Worm (Caenorhabditis elegans): ENCODE measurements around the gene C05D12.2.

Gene C05D12.2

ce11 chrII:11455715-11456114, 37.6 kb downstream of the C05D12.2 start:
- TF ChIP-seq sem-2 (GFP tag; optimal IDR thresholded peaks at IDR 0.05) (no peak), elt-3 (tag; optimal IDR thresholded peaks at IDR 0.05) (no peak), mep-1 (tag; optimal IDR thresholded peaks at IDR 0.05) (no peak), lsy-2 (tag; optimal IDR thresholded peaks at IDR 0.05) (no peak), sptf-1 (tag; optimal IDR thresholded peaks at IDR 0.05) (no peak), zip-8 (tag; optimal IDR thresholded peaks at IDR 0.05) (no peak), ces-1 (GFP tag; optimal IDR thresholded peaks at IDR 0.05) (no peak)

ce11 chrII:11459883-11460282, 41.8 kb downstream of the C05D12.2 start:
- TF ChIP-seq nhr-76 (tag; optimal IDR thresholded peaks at IDR 0.05) (no peak), unc-62 (GFP tag; optimal IDR thresholded peaks at IDR 0.05) (no peak), snpc-4 (tag; optimal IDR thresholded peaks at IDR 0.05) (no peak), ceh-83 (GFP tag; optimal IDR thresholded peaks at IDR 0.05) (no peak), hlh-1 (tag; optimal IDR thresholded peaks at IDR 0.05) (no peak), unc-39 (tag; optimal IDR thresholded peaks at IDR 0.05) (no peak), mab-5 (tag; optimal IDR thresholded peaks at IDR 0.05) (no peak), ceh-43 (GFP tag; optimal IDR thresholded peaks at IDR 0.05) (no peak), M03D4.4 (tag; optimal IDR thresholded peaks at IDR 0.05) (no peak), zip-8 (tag; optimal IDR thresholded peaks at IDR 0.05) (no peak), nhr-237 (tag; optimal IDR thresholded peaks at IDR 0.05) (no peak), sem-2 (GFP tag; optimal IDR thresholded peaks at IDR 0.05) (no peak), nhr-12 (tag; optimal IDR thresholded peaks at IDR 0.05) (no peak)

DNA sequence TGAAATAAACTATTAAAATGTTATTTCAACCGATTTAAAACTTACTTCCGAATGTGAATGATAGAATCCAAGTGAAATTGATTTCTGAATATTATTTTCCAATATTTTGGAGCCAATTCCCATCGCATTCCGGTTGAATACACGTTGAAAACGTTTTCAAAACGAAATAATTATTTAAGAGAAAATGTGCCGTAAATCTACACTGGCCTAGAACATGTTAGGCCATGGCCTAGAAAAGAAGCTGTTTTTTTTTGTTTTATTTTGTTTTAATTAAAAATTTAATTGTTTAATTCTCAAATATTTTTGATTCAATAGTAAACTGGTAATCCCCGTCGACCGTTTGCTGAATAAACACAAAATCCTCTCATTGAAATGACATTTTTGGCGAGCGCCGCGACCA, 45.8 kb downstream of the C05D12.2 start:
- TF ChIP-seq ces-1 (GFP tag; optimal IDR thresholded peaks at IDR 0.05) (peak; percentile 29), mab-5 (tag; optimal IDR thresholded peaks at IDR 0.05) (no peak)

DNA sequence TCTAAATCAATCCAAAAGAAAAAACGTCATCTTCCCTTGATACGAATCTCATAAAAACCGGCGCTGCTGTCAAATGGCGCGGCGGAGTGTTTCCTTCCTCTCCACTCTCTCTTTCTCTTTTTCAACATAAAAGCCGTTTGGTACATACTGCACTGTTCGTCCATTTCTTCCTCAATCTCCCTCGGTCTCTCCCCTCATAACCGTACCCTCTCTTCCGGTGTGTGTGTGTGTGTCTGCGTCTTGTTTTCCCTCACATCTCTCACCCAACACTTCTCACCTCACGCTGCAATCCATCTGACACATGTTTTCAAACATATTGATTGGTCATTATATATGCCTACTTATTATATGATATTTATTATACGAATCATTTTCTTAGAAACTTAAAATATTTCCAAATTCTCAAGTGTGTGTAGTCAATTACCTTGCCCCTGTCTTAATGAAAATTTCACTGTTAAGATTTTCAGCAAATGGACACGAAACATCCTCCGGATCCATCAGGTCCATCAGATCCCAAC, 46.4 kb downstream of the C05D12.2 start, which contains the start of the genes aars-1 and rga-1:
aars-1 (minus strand) TSS at position 71 of the 518 bp plus-strand sequence.
rga-1 (plus strand) TSS at position 468 of the 518 bp plus-strand sequence.
- TF ChIP-seq lsy-2 (tag; optimal IDR thresholded peaks at IDR 0.05) (peak; percentile 52), blmp-1 (tag; optimal IDR thresholded peaks at IDR 0.05) (peak; percentile 43), unc-62 (GFP tag; optimal IDR thresholded peaks at IDR 0.05) (peak; percentile 20), ham-2 (GFP tag; optimal IDR thresholded peaks at IDR 0.05) (peak; percentile 41), ces-1 (GFP tag; optimal IDR thresholded peaks at IDR 0.05) (peak; percentile 11), ztf-11 (tag; optimal IDR thresholded peaks at IDR 0.05) (no peak), pha-4 (tag; optimal IDR thresholded peaks at IDR 0.05) (peak; percentile 38), sptf-1 (tag; optimal IDR thresholded peaks at IDR 0.05) (no peak), nhr-76 (tag; optimal IDR thresholded peaks at IDR 0.05) (no peak)

ce11 chrII:11467541-11467940, 49.4 kb downstream of the C05D12.2 start, which contains the start of gene klp-17:
TSS of gene klp-17 (minus strand) at chrII:11467641.
- no peak for TF ChIP-seq lsy-2 (tag; optimal IDR thresholded peaks at IDR 0.05)
- no peak for TF ChIP-seq lin-32 (GFP tag; optimal IDR thresholded peaks at IDR 0.05)
- no peak for TF ChIP-seq ceh-43 (GFP tag; optimal IDR thresholded peaks at IDR 0.05)
- TF ChIP-seq ztf-11 (tag; optimal IDR thresholded peaks at IDR 0.05), result no peak
- no peak for TF ChIP-seq hlh-1 (tag; optimal IDR thresholded peaks at IDR 0.05)
- no peak for TF ChIP-seq sem-2 (GFP tag; optimal IDR thresholded peaks at IDR 0.05)

ce11 chrII:11469574-11470108, 51.5 kb downstream of the C05D12.2 start, which contains the start of gene cisd-1:
TSS of gene cisd-1 (minus strand) at chrII:11469624.
- no peak for TF ChIP-seq mls-2 (tag; optimal IDR thresholded peaks at IDR 0.05)
- no peak for TF ChIP-seq unc-120 (tag; optimal IDR thresholded peaks at IDR 0.05; ENCODE audit: poor library complexity, severe bottlenecking)
- TF ChIP-seq ztf-11 (tag; optimal IDR thresholded peaks at IDR 0.05), result no peak
- TF ChIP-seq ceh-39 (tag; optimal IDR thresholded peaks at IDR 0.05), result no peak
- TF ChIP-seq unc-39 (tag; optimal IDR thresholded peaks at IDR 0.05), result no peak
- TF ChIP-seq tbx-8 (GFP tag; optimal IDR thresholded peaks at IDR 0.05), result no peak
- TF ChIP-seq M03D4.4 (tag; optimal IDR thresholded peaks at IDR 0.05), result no peak
- TF ChIP-seq sptf-1 (tag; optimal IDR thresholded peaks at IDR 0.05), result no peak
- TF ChIP-seq unc-62 (GFP tag; optimal IDR thresholded peaks at IDR 0.05), result no peak

ce11 chrII:11471916-11472315, 53.8 kb downstream of the C05D12.2 start, which contains the start of gene mfn-1:
TSS of gene mfn-1 (minus strand) at chrII:11472016.
- TF ChIP-seq sptf-1 (tag; optimal IDR thresholded peaks at IDR 0.05), result no peak
- TF ChIP-seq cnd-1 (tag; optimal IDR thresholded peaks at IDR 0.05), result no peak
- TF ChIP-seq ztf-11 (tag; optimal IDR thresholded peaks at IDR 0.05), result no peak
- TF ChIP-seq M03D4.4 (tag; optimal IDR thresholded peaks at IDR 0.05), result no peak

Measured in whole organism, mixed stage, embryonic.